Worm (Caenorhabditis elegans) whole organism, young adult: ENCODE results near the gene gldi-8.

Source experiments
- B0035.1 ChIP-seq: sonication (generic microtip); optimal IDR thresholded peaks from 2 replicates; lab custom pipeline; 2016; ENCODE audit warnings: missing genetic modification characterization, mild to moderate bottlenecking, missing compliant biosample characterization, missing genotype, missing genetic modification reagents
- D2030.7 ChIP-seq: fragments of 200-800 bp; sonication (Bioruptor generic); IDR thresholded peaks from 2 replicates; pipeline ENCODE4 v1.3.6; 2022; ENCODE audit warnings: missing genetic modification reagents, missing genetic modification characterization, missing compliant biosample characterization
- F22D6.2 ChIP-seq: sonication (generic microtip); optimal IDR thresholded peaks from 2 replicates; lab custom pipeline; 2016; ENCODE audit warnings: mild to moderate bottlenecking, missing genetic modification characterization, missing compliant biosample characterization
- F33H1.4 ChIP-seq: fragments of 200-800 bp; sonication (Bioruptor generic); IDR thresholded peaks from 2 replicates; pipeline ENCODE4 v1.3.6; 2022; ENCODE audit warnings: missing genetic modification reagents, missing genetic modification characterization, missing compliant biosample characterization
- F37B4.10 ChIP-seq: fragments of 200-800 bp; sonication (Bioruptor generic); IDR thresholded peaks from 2 replicates; pipeline ENCODE4 v1.3.6; 2022; ENCODE audit warnings: missing genetic modification characterization, missing compliant biosample characterization
- Y53F4B.3 ChIP-seq: fragments of 200-800 bp; sonication (Bioruptor generic); IDR thresholded peaks from 2 replicates; pipeline ENCODE4 v1.3.6; 2022; ENCODE audit warnings: missing genetic modification reagents, missing genetic modification characterization, missing compliant biosample characterization
- Y56A3A.18 ChIP-seq: fragments of 200-800 bp; sonication (Bioruptor generic); IDR thresholded peaks from 2 replicates; pipeline ENCODE4 v1.3.6; 2022; ENCODE audit warnings: missing genetic modification reagents, missing genetic modification characterization, missing compliant biosample characterization
- Y95B8A.8 ChIP-seq: fragments of 200-800 bp; sonication (Bioruptor generic); IDR thresholded peaks from 2 replicates; pipeline ENCODE4 v1.3.6; 2022; ENCODE audit warnings: missing genetic modification reagents, missing genetic modification characterization, missing compliant biosample characterization
- aptf-2 ChIP-seq: fragments of 200-800 bp; sonication (Bioruptor generic); conservative IDR thresholded peaks from 2 replicates; pipeline ENCODE4 v1.3.6; 2022; ENCODE audit warnings: missing genetic modification reagents, missing genetic modification characterization, missing compliant biosample characterization
- attf-3 ChIP-seq: fragments of 200-800 bp; sonication (Bioruptor generic); conservative IDR thresholded peaks from 2 replicates; pipeline ENCODE4 v1.3.6; 2022; ENCODE audit warnings: missing genetic modification reagents, missing genetic modification characterization, missing compliant biosample characterization
- bed-2 ChIP-seq: fragments of 200-800 bp; sonication (Bioruptor generic); IDR thresholded peaks from 2 replicates; pipeline ENCODE4 v1.3.6; 2022; ENCODE audit warnings: missing genetic modification reagents, missing genetic modification characterization, missing compliant biosample characterization
- ccch-3 ChIP-seq: fragments of 200-800 bp; sonication (Bioruptor generic); optimal IDR thresholded peaks from 2 replicates; lab custom pipeline; 2018; ENCODE audit warnings: mild to moderate bottlenecking, missing genetic modification characterization, missing compliant biosample characterization
- ceh-27 ChIP-seq: fragments of 200-800 bp; sonication (Bioruptor generic); optimal IDR thresholded peaks from 2 replicates; lab custom pipeline; 2018; ENCODE audit warnings: mild to moderate bottlenecking, missing genetic modification characterization, moderate library complexity, missing compliant biosample characterization
- ceh-91 ChIP-seq: fragments of 200-800 bp; sonication (Bioruptor generic); IDR thresholded peaks from 2 replicates; pipeline ENCODE4 v1.3.6; 2022; ENCODE audit warnings: missing genetic modification reagents, missing genetic modification characterization, missing compliant biosample characterization
- chd-7 ChIP-seq: sonication (generic microtip); optimal IDR thresholded peaks from 2 replicates; lab custom pipeline; 2016; ENCODE audit warnings: mild to moderate bottlenecking, missing genetic modification characterization, moderate library complexity, missing compliant biosample characterization
- dpff-1 ChIP-seq: sonication (generic microtip); optimal IDR thresholded peaks from 2 replicates; lab custom pipeline; 2017; ENCODE audit warnings: mild to moderate bottlenecking, missing genetic modification characterization, missing compliant biosample characterization
- efl-1 ChIP-seq: fragments of 150-350 bp; optimal IDR thresholded peaks from 2 replicates; lab custom pipeline; 2014; ENCODE audit warnings: missing biosample characterization, missing genetic modification reagents, missing genetic modification characterization
- ekl-4 ChIP-seq: fragments of 200-800 bp; sonication (Bioruptor generic); IDR thresholded peaks from 2 replicates; pipeline ENCODE4 v1.3.6; 2022; ENCODE audit warnings: missing genetic modification reagents, missing genetic modification characterization, missing compliant biosample characterization
- hlh-12 ChIP-seq: sonication (generic microtip); optimal IDR thresholded peaks from 2 replicates; lab custom pipeline; 2016; ENCODE audit warnings: missing genetic modification characterization, missing compliant biosample characterization
- hlh-26 ChIP-seq: fragments of 200-800 bp; sonication (Bioruptor generic); conservative IDR thresholded peaks from 2 replicates; pipeline ENCODE4 v1.3.6; 2022; ENCODE audit warnings: missing genetic modification reagents, missing genetic modification characterization, missing compliant biosample characterization
- hrde-1 ChIP-seq: sonication (generic microtip); optimal IDR thresholded peaks from 2 replicates; lab custom pipeline; 2016; ENCODE audit warnings: missing genetic modification characterization, mild to moderate bottlenecking, missing compliant biosample characterization, moderate library complexity, missing genotype, missing genetic modification reagents, borderline replicate concordance
- let-607 ChIP-seq, 2 experiments: fragments of 200-800 bp in 1 of 2; sonication (Bioruptor generic) in 1 of 2; sonication (generic microtip) in 1 of 2; optimal IDR thresholded peaks; 2 replicates each; lab custom pipeline; 2016 to 2018; ENCODE audit warnings: mild to moderate bottlenecking in 2 of 2, missing compliant biosample characterization in 2 of 2, missing genetic modification characterization in 2 of 2, moderate library complexity in 2 of 2, missing genotype in 1 of 2
- lin-40 ChIP-seq: sonication (generic microtip); optimal IDR thresholded peaks from 2 replicates; lab custom pipeline; 2016; ENCODE audit warnings: missing genetic modification characterization, mild to moderate bottlenecking, missing compliant biosample characterization, missing genotype, missing genetic modification reagents
- lir-1 ChIP-seq: fragments of 200-800 bp; sonication (Bioruptor generic); conservative IDR thresholded peaks from 2 replicates; pipeline ENCODE4 v1.3.6; 2022; ENCODE audit warnings: missing genetic modification reagents, missing genetic modification characterization, missing compliant biosample characterization
- nfyb-1 ChIP-seq: fragments of 200-800 bp; sonication (Bioruptor generic); IDR thresholded peaks from 2 replicates; pipeline ENCODE4 v1.3.6; 2022; ENCODE audit warnings: missing genetic modification reagents, missing genetic modification characterization, missing compliant biosample characterization
- nhr-120 ChIP-seq: fragments of 200-800 bp; sonication (Bioruptor generic); IDR thresholded peaks from 2 replicates; pipeline ENCODE4 v1.3.6; 2022; ENCODE audit warnings: missing genetic modification characterization, missing compliant biosample characterization
- nhr-27 ChIP-seq: fragments of 200-800 bp; sonication (Bioruptor generic); optimal IDR thresholded peaks from 2 replicates; lab custom pipeline; 2018; ENCODE audit warnings: mild to moderate bottlenecking, missing genetic modification characterization, moderate library complexity, missing compliant biosample characterization
- nhr-90 ChIP-seq: sonication (generic microtip); optimal IDR thresholded peaks from 2 replicates; lab custom pipeline; 2016; ENCODE audit warnings: missing genotype, mild to moderate bottlenecking, missing genetic modification characterization, missing compliant biosample characterization
- rcor-1 ChIP-seq: fragments of 200-800 bp; sonication (Bioruptor generic); IDR thresholded peaks from 2 replicates; pipeline ENCODE4 v1.3.6; 2022; ENCODE audit warnings: missing genetic modification reagents, missing genetic modification characterization, missing compliant biosample characterization
- sdz-38 ChIP-seq: sonication (generic microtip); optimal IDR thresholded peaks from 2 replicates; lab custom pipeline; 2016; ENCODE audit warnings: missing genotype, missing genetic modification characterization, missing compliant biosample characterization
- sea-2 ChIP-seq: fragments of 200-800 bp; sonication (Bioruptor generic); IDR thresholded peaks from 2 replicates; pipeline ENCODE4 v1.3.6; 2022; ENCODE audit warnings: missing genetic modification characterization, missing compliant biosample characterization
- somi-1 ChIP-seq: fragments of 200-800 bp; sonication (Bioruptor generic); optimal IDR thresholded peaks from 2 replicates; lab custom pipeline; 2018; ENCODE audit warnings: mild to moderate bottlenecking, missing genetic modification characterization, missing compliant biosample characterization
- sptf-2 ChIP-seq: fragments of 200-800 bp; sonication (Bioruptor generic); optimal IDR thresholded peaks from 2 replicates; lab custom pipeline; 2018; ENCODE audit warnings: mild to moderate bottlenecking, missing genetic modification characterization, missing compliant biosample characterization
- tbp1 ChIP-seq: fragments of 200-800 bp; sonication (Bioruptor generic); optimal IDR thresholded peaks from 2 replicates; lab custom pipeline; 2018; ENCODE audit warnings: mild to moderate bottlenecking, missing genetic modification characterization, missing compliant biosample characterization
- zfh-2 ChIP-seq: fragments of 200-800 bp; sonication (Bioruptor generic); conservative IDR thresholded peaks from 2 replicates; pipeline ENCODE4 v1.3.6; 2022; ENCODE audit warnings: missing genetic modification reagents, missing genetic modification characterization, missing compliant biosample characterization
- zim-3 ChIP-seq: sonication (generic microtip); optimal IDR thresholded peaks from 2 replicates; lab custom pipeline; 2017; ENCODE audit warnings: mild to moderate bottlenecking, missing genetic modification characterization, moderate library complexity, missing compliant biosample characterization
- ztf-18 ChIP-seq: sonication (generic microtip); optimal IDR thresholded peaks from 2 replicates; lab custom pipeline; 2016; ENCODE audit warnings: missing genotype, mild to moderate bottlenecking, missing genetic modification characterization, missing compliant biosample characterization
- ztf-26 ChIP-seq: sonication (generic microtip); optimal IDR thresholded peaks from 2 replicates; lab custom pipeline; 2017; ENCODE audit warnings: missing genetic modification characterization, missing compliant biosample characterization
- ztf-28 ChIP-seq: fragments of 200-800 bp; sonication (Bioruptor generic); IDR thresholded peaks from 2 replicates; pipeline ENCODE4 v1.3.6; 2022; ENCODE audit warnings: missing genetic modification reagents, missing genetic modification characterization, missing compliant biosample characterization
- ztf-3 ChIP-seq: fragments of 200-800 bp; sonication (Bioruptor generic); optimal IDR thresholded peaks from 2 replicates; lab custom pipeline; 2018; ENCODE audit warnings: mild to moderate bottlenecking, missing genetic modification characterization, missing compliant biosample characterization

Gene gldi-8

DNA sequence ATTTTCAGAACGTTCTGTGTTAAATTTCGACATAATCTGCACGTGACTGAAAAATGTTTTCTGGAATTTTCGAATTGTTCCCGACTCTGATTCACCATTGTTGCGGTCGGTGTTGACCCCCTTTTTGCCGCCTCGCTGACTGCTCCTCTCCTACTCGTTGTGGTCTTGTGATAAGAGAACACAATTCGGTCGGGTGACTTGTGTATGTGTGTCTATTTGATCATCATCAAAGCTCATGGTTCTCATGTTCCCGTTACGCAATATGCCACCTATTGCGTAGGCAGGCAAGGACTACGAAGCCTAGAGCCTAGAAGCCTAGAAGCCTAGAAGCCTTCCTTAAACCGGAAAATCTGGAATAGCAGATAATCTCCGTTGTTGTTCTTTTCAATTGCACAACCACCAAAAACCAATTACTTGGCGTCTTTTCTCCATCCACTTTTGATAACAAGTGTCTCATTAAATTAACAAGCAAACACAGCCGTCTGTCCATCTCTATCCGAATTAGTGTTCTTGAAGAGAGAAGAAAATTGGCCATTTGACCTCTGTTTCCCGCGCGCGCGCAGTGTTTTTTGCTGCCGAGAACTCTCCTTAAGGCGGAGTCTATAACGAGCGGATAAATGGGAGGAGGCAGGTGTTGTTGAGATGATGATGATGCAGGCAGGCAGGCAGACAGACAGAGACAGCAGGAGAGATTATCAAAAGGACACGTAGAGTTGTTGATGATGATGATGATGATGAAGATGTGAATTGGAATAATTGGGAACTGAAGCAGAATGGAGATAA, 15.3 kb upstream of the gldi-8 start (continued):
- TF ChIP-seq lin-40 (tag; lab: Kevin White, UChicago): peak; percentile 31
- TF ChIP-seq rcor-1: no peak
- peak; percentile 44 for TF ChIP-seq nhr-90
- peak; percentile 69; the same call in 1 of the 2 replicates for TF ChIP-seq ekl-4 (GFP tag; lab: Robert Waterston, UW)
- no peak for TF ChIP-seq dpff-1
- TF ChIP-seq tbp1 (GFP tag; lab: Kevin White, UChicago): peak; percentile 48
- TF ChIP-seq Y95B8A.8 (GFP tag; lab: Robert Waterston, UW): 0 out of 2 replicates have a peak, but pooled peaks have one; percentile 46
- no peak for TF ChIP-seq F37B4.10
- no peak for TF ChIP-seq ceh-91
- no peak for TF ChIP-seq zim-3 (tag; lab: Kevin White, UChicago)
- no peak for TF ChIP-seq ceh-27 (GFP tag; lab: Kevin White, UChicago)
- TF ChIP-seq Y53F4B.3: no peak
- TF ChIP-seq chd-7 (tag; lab: Kevin White, UChicago): peak; percentile 58
- TF ChIP-seq nfyb-1 (GFP tag; lab: Robert Waterston, UW): peak; percentile 71; the same call in 1 of the 2 replicates
- no peak for TF ChIP-seq Y56A3A.18 (GFP tag; lab: Robert Waterston, UW)
- TF ChIP-seq ztf-28 (GFP tag; lab: Robert Waterston, UW): no peak
- TF ChIP-seq B0035.1 (tag; lab: Kevin White, UChicago): peak; percentile 38
- 0 out of 2 replicates have a peak, but pooled peaks have one; percentile 61 for TF ChIP-seq sea-2 (GFP tag; lab: Robert Waterston, UW)
- TF ChIP-seq F33H1.4 (GFP tag; lab: Robert Waterston, UW): no peak
- no peak for TF ChIP-seq aptf-2 (GFP tag; lab: Robert Waterston, UW)
- no peak for TF ChIP-seq efl-1
- TF ChIP-seq ztf-26 (tag; lab: Kevin White, UChicago): peak; percentile 33
- TF ChIP-seq D2030.7 (GFP tag; lab: Robert Waterston, UW): no peak
- TF ChIP-seq hlh-26 (GFP tag; lab: Robert Waterston, UW): no peak
- TF ChIP-seq nhr-27 (tag; lab: Kevin White, UChicago): no peak
- TF ChIP-seq sptf-2 (GFP tag; lab: Kevin White, UChicago): no peak
- TF ChIP-seq let-607 (tag; optimal IDR thresholded peaks at IDR 0.05; lab: Kevin White, UChicago): peak; percentile 54 to 79
- no peak for TF ChIP-seq sdz-38 (tag; lab: Kevin White, UChicago)
- TF ChIP-seq ztf-3 (GFP tag; lab: Kevin White, UChicago): no peak
- TF ChIP-seq hlh-12 (tag; lab: Kevin White, UChicago): peak; percentile 12
- TF ChIP-seq zfh-2 (GFP tag; lab: Robert Waterston, UW): no peak
- no peak for TF ChIP-seq bed-2 (GFP tag; lab: Robert Waterston, UW)
- TF ChIP-seq nhr-120 (GFP tag; lab: Robert Waterston, UW): no peak
- 0 out of 2 replicates have a peak, but pooled peaks have one; percentile 44 for TF ChIP-seq lir-1 (GFP tag; lab: Robert Waterston, UW)
- no peak for TF ChIP-seq F22D6.2 (tag; lab: Kevin White, UChicago)
- TF ChIP-seq attf-3 (GFP tag; lab: Robert Waterston, UW): no peak
- TF ChIP-seq hrde-1 (tag; lab: Kevin White, UChicago): no peak
- TF ChIP-seq ccch-3 (GFP tag; lab: Kevin White, UChicago): no peak
- peak; percentile 7 for TF ChIP-seq ztf-18
- peak; percentile 41 for TF ChIP-seq somi-1 (GFP tag; lab: Kevin White, UChicago)
